Fruit fly (Drosophila melanogaster): Measurements from ENCODE around the gene Ns3.
A peak's percentile ranks its signal among the peaks of the same experiment; 100 is the strongest.

The Ns3 gene

DNA sequence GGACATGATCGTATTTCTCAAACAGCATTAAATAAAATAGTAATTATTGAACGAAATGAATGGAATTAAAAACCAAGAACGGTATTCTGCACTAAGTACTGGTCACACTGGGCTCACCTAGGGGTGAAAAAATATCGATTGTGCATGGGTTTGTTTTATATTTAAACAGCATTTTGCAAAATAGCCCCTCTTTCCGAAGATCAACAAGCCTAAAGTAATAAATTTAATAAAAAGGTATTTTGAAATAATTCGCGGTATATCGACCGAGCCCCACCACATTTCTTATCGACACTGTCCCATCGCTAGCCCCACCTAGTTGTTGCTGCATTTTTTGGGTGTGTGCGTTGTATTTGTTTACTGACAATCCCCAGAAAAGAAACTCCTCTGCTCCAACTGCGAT lies 6.5 kb upstream of the Ns3 start, which contains the start of gene pck (continued):
- TF ChIP-seq schlank (tag; optimal IDR thresholded peaks at IDR 0.05) (no peak), CG10267 (tag; optimal IDR thresholded peaks at IDR 0.05) (peak; percentile 77), Hr51 (GFP tag; optimal IDR thresholded peaks at IDR 0.05) (peak; percentile 56 to 67), CG11456 (GFP tag; IDR thresholded peaks at IDR 0.05) (no peak), E2f1 (GFP tag; IDR thresholded peaks at IDR 0.05) (peak; percentile 70), Ets65A (GFP tag) (no peak), crol (GFP tag; IDR thresholded peaks at IDR 0.05) (no peak), scrt (GFP tag; optimal IDR thresholded peaks at IDR 0.05) (no peak), grau (tag; optimal IDR thresholded peaks at IDR 0.05) (peak; percentile 54), Dad (GFP tag; optimal IDR thresholded peaks at IDR 0.05) (peak; percentile 62), Usf (GFP tag; optimal IDR thresholded peaks at IDR 0.05) (no peak), ac (GFP tag; optimal IDR thresholded peaks at IDR 0.05) (no peak), inv (GFP tag; IDR thresholded peaks at IDR 0.05; ENCODE audit: partially characterized antibody) (0 out of 2 replicates have a peak, but pooled peaks have one; percentile 25), ab (GFP tag; optimal IDR thresholded peaks at IDR 0.05) (peak; percentile 44), CG15011 (GFP tag; optimal IDR thresholded peaks at IDR 0.05) (no peak), wek (GFP tag; optimal IDR thresholded peaks at IDR 0.05) (peak; percentile 18), jing (GFP tag; optimal IDR thresholded peaks at IDR 0.05) (no peak), B-H2 (GFP tag; optimal IDR thresholded peaks at IDR 0.05) (no peak), Sox100B (GFP tag; optimal IDR thresholded peaks at IDR 0.05) (no peak), knrl (GFP tag; IDR thresholded peaks at IDR 0.05; ENCODE audit: partially characterized antibody) (peak; percentile 48; the same call in 1 of the 3 replicates), repo (GFP tag; optimal IDR thresholded peaks at IDR 0.05) (no peak), Aef1 (GFP tag; IDR thresholded peaks at IDR 0.05) (peak; percentile 64; the same call in 2 of the 3 replicates), D19A (tag; optimal IDR thresholded peaks at IDR 0.05) (no peak), nau (GFP tag; optimal IDR thresholded peaks at IDR 0.05) (no peak), CG6654 (GFP tag; optimal IDR thresholded peaks at IDR 0.05) (no peak), CG31365 (tag; optimal IDR thresholded peaks at IDR 0.05) (no peak), Optix (GFP tag; IDR thresholded peaks at IDR 0.05) (peak; percentile 70; the same call in 2 of the 3 replicates), CoRest (tag; optimal IDR thresholded peaks at IDR 0.05) (peak; percentile 49), CG3163 (GFP tag; optimal IDR thresholded peaks at IDR 0.05) (peak; percentile 24), CG18599 (GFP tag; optimal IDR thresholded peaks at IDR 0.05) (peak; percentile 72), CG12219 (GFP tag; optimal IDR thresholded peaks at IDR 0.05) (no peak), Atf3 (GFP tag; optimal IDR thresholded peaks at IDR 0.05) (peak; percentile 55), CG8944 (GFP tag; optimal IDR thresholded peaks at IDR 0.05) (peak; percentile 48), ATbp (GFP tag; optimal IDR thresholded peaks at IDR 0.05) (peak; percentile 37), Tbp (GFP tag; optimal IDR thresholded peaks at IDR 0.05) (no peak), CG4854 (GFP tag; optimal IDR thresholded peaks at IDR 0.05) (peak; percentile 26), cato (GFP tag; optimal IDR thresholded peaks at IDR 0.05; ENCODE audit: borderline replicate concordance) (peak; percentile 32), Awh (GFP tag; IDR thresholded peaks at IDR 0.05) (0 out of 2 replicates have a peak, but pooled peaks have one; percentile 33), gt (GFP tag; IDR thresholded peaks at IDR 0.05) (no peak), Lim3 (GFP tag; IDR thresholded peaks at IDR 0.05) (no peak), CG32772 (GFP tag; IDR thresholded peaks at IDR 0.05) (peak; percentile 43; the same call in 1 of the 2 replicates), Dek (tag; optimal IDR thresholded peaks at IDR 0.05) (peak; percentile 14), Ssrp (tag; optimal IDR thresholded peaks at IDR 0.05) (peak; percentile 25), CG2199 (GFP tag; IDR thresholded peaks at IDR 0.05) (peak; percentile 47; the same call in 1 of the 3 replicates), CG31224 (GFP tag; IDR thresholded peaks at IDR 0.05) (peak; percentile 40; the same call in 1 of the 2 replicates), CG10959 (GFP tag; IDR thresholded peaks at IDR 0.05) (peak; percentile 62), CG16863 (GFP tag; optimal IDR thresholded peaks at IDR 0.05) (peak; percentile 69), CG16779 (GFP tag; IDR thresholded peaks at IDR 0.05) (no peak), CG1792 (GFP tag; optimal IDR thresholded peaks at IDR 0.05) (peak; percentile 36), dmrt99B (tag; optimal IDR thresholded peaks at IDR 0.05) (no peak), CG32767 (GFP tag; IDR thresholded peaks at IDR 0.05) (peak; percentile 65)

All from whole organism, embryonic.